Worm (Caenorhabditis elegans): ENCODE data around the gene ugt-22.

DNA sequence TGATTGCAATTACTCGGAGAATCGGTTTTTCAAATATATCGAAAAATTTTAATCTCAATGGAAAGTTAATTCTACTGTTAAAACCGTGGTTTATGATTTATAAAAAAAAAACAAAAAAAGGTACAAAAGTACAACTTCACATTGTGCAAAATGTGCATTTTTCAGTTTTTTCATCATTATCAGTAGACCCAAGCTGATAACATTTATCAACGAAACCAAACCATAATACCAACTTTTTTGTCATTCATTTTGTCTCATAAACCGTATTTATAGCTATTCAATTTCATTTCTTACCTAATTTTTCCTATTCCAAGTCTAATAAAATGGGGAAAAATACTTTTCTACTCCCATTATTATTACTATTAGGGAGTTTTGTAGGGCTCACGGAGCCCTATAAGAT, at the start of gene ugt-22:
- TF ChIP-seq tbx-2 (tag; optimal IDR thresholded peaks at IDR 0.05): no peak
- no peak for TF ChIP-seq unc-62 (GFP tag; optimal IDR thresholded peaks at IDR 0.05)
- peak; percentile 83 for TF ChIP-seq pqm-1 (tag; optimal IDR thresholded peaks at IDR 0.05)
- TF ChIP-seq nhr-237 (tag; optimal IDR thresholded peaks at IDR 0.05): no peak
- no peak for TF ChIP-seq nhr-11 (tag; optimal IDR thresholded peaks at IDR 0.05)
- no peak for TF ChIP-seq fkh-10 (GFP tag; optimal IDR thresholded peaks at IDR 0.05)
- TF ChIP-seq fos-1 (tag; optimal IDR thresholded peaks at IDR 0.05): no peak
- TF ChIP-seq lin-39 (tag; optimal IDR thresholded peaks at IDR 0.05): no peak
- TF ChIP-seq ztf-4 (tag; optimal IDR thresholded peaks at IDR 0.05): no peak
- no peak for TF ChIP-seq lin-15B (tag; optimal IDR thresholded peaks at IDR 0.05)
- TF ChIP-seq elt-1 (tag; optimal IDR thresholded peaks at IDR 0.05): no peak
- no peak for TF ChIP-seq nhr-43 (tag; optimal IDR thresholded peaks at IDR 0.05; ENCODE audit: poor library complexity, severe bottlenecking)
